Worm (Caenorhabditis elegans) whole organism, mixed stage, embryonic: Measurements from ENCODE around the gene K01A11.3.

Source experiments
- ces-1 ChIP-seq: fragments of 150-350 bp; optimal IDR thresholded peaks from 2 replicates; lab custom pipeline; 2014; ENCODE audit warnings: missing biosample characterization, missing genetic modification reagents, missing genetic modification characterization
- elt-1 ChIP-seq: sonication (generic microtip); optimal IDR thresholded peaks from 2 replicates; lab custom pipeline; 2017; ENCODE audit warnings: missing genetic modification characterization, mild to moderate bottlenecking, missing compliant biosample characterization, antibody characterized with exemption, moderate library complexity, borderline replicate concordance; ENCODE audit not compliant: insufficient read depth
- nhr-28 ChIP-seq: fragments of 150-350 bp; optimal IDR thresholded peaks from 2 replicates; lab custom pipeline; 2014; ENCODE audit warnings: missing biosample characterization, missing genetic modification characterization
- snpc-4 ChIP-seq: fragments of 150-350 bp; optimal IDR thresholded peaks from 2 replicates; lab custom pipeline; 2014; ENCODE audit warnings: missing biosample characterization, missing genetic modification characterization
- unc-62 ChIP-seq: fragments of 150-350 bp; optimal IDR thresholded peaks from 2 replicates; lab custom pipeline; 2014; ENCODE audit warnings: missing biosample characterization, missing genetic modification reagents, missing genetic modification characterization

- TF ChIP-seq nhr-28 (tag; lab: Kevin White, UChicago), result no peak
- no peak for TF ChIP-seq snpc-4 (tag; lab: Kevin White, UChicago)
- TF ChIP-seq elt-1 (tag; lab: Kevin White, UChicago), result peak; percentile 89
- TF ChIP-seq unc-62 (GFP tag; lab: Kevin White, UChicago), result no peak
- TF ChIP-seq ces-1 (GFP tag; lab: Kevin White, UChicago), result no peak
These were observed 26.5 kb upstream of the K01A11.3 start for ce11 chrIII:3478795-3479398.
